Fruit fly (Drosophila melanogaster) whole organism: ENCODE data around the gene CG42724.

ENCODE experiments used
- CG8478 ChIP-seq: fragments of >200 bp; optimal IDR thresholded peaks from 2 replicates; lab custom pipeline; 2018; ENCODE audit warnings: inconsistent platforms
- Dll ChIP-seq: fragments of >200 bp; optimal IDR thresholded peaks from 2 replicates; lab custom pipeline; 2017
- EcR ChIP-seq, 2 experiments: fragments of >200 bp; optimal IDR thresholded peaks; 2 replicates each; lab custom pipeline; 2017; ENCODE audit warnings: missing biosample characterization in 2 of 2, missing genetic modification characterization in 2 of 2, missing genetic modification reagents in 2 of 2
- pan ChIP-seq: fragments of >200 bp; optimal IDR thresholded peaks from 2 replicates; lab custom pipeline; 2017

DNA sequence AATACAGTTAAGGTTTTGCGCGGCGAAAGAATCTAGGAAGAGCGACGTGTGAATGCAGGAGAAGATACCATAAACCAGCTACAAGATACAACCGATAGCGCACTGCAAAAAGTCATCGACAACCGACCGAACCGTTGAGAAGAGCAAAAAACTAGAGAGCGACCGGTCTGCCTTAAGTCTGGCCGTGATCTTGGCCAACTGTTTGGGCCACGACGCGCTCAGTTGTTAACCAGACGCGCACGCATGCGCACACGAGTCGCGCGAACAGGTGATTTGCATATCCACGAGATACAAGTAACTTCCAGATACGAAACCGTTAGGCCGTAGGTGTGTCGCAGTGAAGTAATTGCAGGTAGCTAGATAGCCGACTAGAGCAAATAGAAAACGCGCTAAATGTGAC lies 53.0 kb downstream of the CG42724 start:
- TF ChIP-seq pan: no peak
- TF ChIP-seq Dll (lab: Kevin White, UChicago): no peak
- TF ChIP-seq CG8478 (lab: Kevin White, UChicago): no peak
- no peak for TF ChIP-seq EcR (GFP tag; optimal IDR thresholded peaks at IDR 0.05; lab: Kevin White, UChicago)
